Worm (Caenorhabditis elegans) whole organism, L4/young adult: ENCODE measurements around the gene K05F6.10.

Source experiments
- W03F9.2 ChIP-seq: fragments of 150-350 bp; optimal IDR thresholded peaks from 2 replicates; lab custom pipeline; 2014; ENCODE audit warnings: missing biosample characterization, missing genetic modification characterization
- dao-5 ChIP-seq: sonication (generic microtip); optimal IDR thresholded peaks from 2 replicates; lab custom pipeline; 2016; ENCODE audit warnings: missing genotype, missing genetic modification characterization, moderate library complexity, missing compliant biosample characterization
- him-1 ChIP-seq: sonication (generic microtip); optimal IDR thresholded peaks from 2 replicates; lab custom pipeline; 2016; ENCODE audit warnings: missing genotype, missing genetic modification reagents, missing genetic modification characterization, missing compliant biosample characterization

ce11 chrII:1576030-1576429, at the start of gene K05F6.10:
- TF ChIP-seq W03F9.2: no peak
- TF ChIP-seq dao-5: no peak
- TF ChIP-seq him-1 (tag; lab: Kevin White, UChicago): no peak
